Fruit fly (Drosophila melanogaster): Measurements from ENCODE around the gene mRpL22.
A peak's percentile ranks its signal among the peaks of the same experiment; 100 is the strongest.

The mRpL22 gene

DNA sequence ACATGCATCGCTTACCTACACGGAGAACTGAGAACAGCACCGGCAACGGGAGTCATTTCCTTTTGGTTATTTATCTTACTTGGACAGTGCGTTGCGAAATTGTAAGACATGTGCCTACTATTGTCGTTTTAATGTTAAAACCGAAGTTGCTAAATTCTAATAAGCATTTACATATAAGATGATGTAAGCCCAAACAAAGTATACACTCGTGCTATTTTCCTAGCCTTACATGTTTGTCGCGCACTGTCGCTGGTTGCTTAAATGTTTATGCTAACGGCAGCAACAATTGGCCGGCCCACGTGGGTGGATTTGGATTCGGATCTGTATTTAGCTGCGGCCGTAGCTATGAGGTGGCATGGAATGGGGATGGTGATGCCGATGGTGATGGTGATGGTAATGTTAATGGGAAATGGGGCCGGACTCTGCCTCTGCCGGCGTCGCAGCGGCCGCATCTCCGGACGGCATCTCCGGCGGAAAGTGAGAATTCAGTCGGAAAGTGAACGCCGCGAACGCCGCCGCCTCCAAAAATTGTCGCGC lies 27.5 kb downstream of the mRpL22 start, which contains the start of gene CG4829 (continued):
- TF ChIP-seq Hr39 (optimal IDR thresholded peaks at IDR 0.05) (no peak), CG31441 (GFP tag; IDR thresholded peaks at IDR 0.05) (peak; percentile 93), az2 (GFP tag; optimal IDR thresholded peaks at IDR 0.05) (peak; percentile 82), ttk (GFP tag; IDR thresholded peaks at IDR 0.05) (peak; percentile 84), hb (GFP tag; IDR thresholded peaks at IDR 0.05; ENCODE audit: partially characterized antibody) (no peak), Hey (tag; optimal IDR thresholded peaks at IDR 0.05) (peak; percentile 66), Atf3 (GFP tag; optimal IDR thresholded peaks at IDR 0.05) (peak; percentile 80), chn (GFP tag; optimal IDR thresholded peaks at IDR 0.05) (peak; percentile 81)

DNA sequence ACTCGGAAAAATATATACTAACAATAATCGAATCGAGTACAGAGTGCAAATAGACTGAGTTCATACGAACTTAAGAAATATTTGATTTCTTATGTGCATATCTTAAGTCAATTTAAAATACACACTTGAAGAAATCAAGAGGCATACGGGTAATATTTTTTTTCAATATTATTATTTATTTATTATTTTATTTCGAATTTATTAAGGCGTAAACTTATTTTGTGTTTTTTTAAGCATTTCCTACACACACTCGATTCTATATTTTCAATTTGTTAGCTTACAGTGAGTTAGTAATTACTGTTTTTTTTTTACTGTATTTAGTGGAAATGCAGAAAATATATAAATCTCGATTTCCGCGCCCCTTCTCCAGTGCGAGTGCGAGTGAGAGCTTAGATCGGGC lies 29.5 kb downstream of the mRpL22 start:
- TF ChIP-seq CG17359 (tag; optimal IDR thresholded peaks at IDR 0.05) (peak; percentile 43), wek (GFP tag; optimal IDR thresholded peaks at IDR 0.05) (no peak), dan (GFP tag; IDR thresholded peaks at IDR 0.05) (no peak), da (GFP tag; optimal IDR thresholded peaks at IDR 0.05) (no peak), CG8388 (GFP tag; optimal IDR thresholded peaks at IDR 0.05) (no peak), prd (optimal IDR thresholded peaks at IDR 0.05) (no peak), prd (GFP tag; IDR thresholded peaks at IDR 0.05) (0 out of 3 replicates have a peak, but pooled peaks have one; percentile 33), vnd (GFP tag; IDR thresholded peaks at IDR 0.05; ENCODE audit: partially characterized antibody) (no peak), CG12104 (GFP tag; optimal IDR thresholded peaks at IDR 0.05) (no peak), Blimp-1 (GFP tag; optimal IDR thresholded peaks at IDR 0.05) (peak; percentile 33), fd96Cb (tag; optimal IDR thresholded peaks at IDR 0.05) (peak; percentile 36), oc (tag; optimal IDR thresholded peaks at IDR 0.05) (no peak), hth (optimal IDR thresholded peaks at IDR 0.05) (no peak), CG31388 (GFP tag; optimal IDR thresholded peaks at IDR 0.05) (no peak), CG43689 (GFP tag; IDR thresholded peaks at IDR 0.05) (no peak), Ssrp (tag; optimal IDR thresholded peaks at IDR 0.05) (peak; percentile 9), CG12391 (tag; optimal IDR thresholded peaks at IDR 0.05) (peak; percentile 43), CG11504 (tag; optimal IDR thresholded peaks at IDR 0.05) (peak; percentile 67), seq (GFP tag; IDR thresholded peaks at IDR 0.05) (0 out of 2 replicates have a peak, but pooled peaks have one; percentile 15), Lpt (GFP tag; optimal IDR thresholded peaks at IDR 0.05) (no peak), CG12659 (GFP tag; optimal IDR thresholded peaks at IDR 0.05) (peak; percentile 24), CG4424 (GFP tag; optimal IDR thresholded peaks at IDR 0.05) (peak; percentile 4), pan (optimal IDR thresholded peaks at IDR 0.05) (no peak), pan (GFP tag; optimal IDR thresholded peaks at IDR 0.05 in 1 of 2, IDR thresholded peaks at IDR 0.05 in 1 of 2) (peak in 1 of 2 experiments; percentile 39), tx (GFP tag; optimal IDR thresholded peaks at IDR 0.05) (no peak), nmo (GFP tag; optimal IDR thresholded peaks at IDR 0.05) (peak; percentile 48), CG8478 (optimal IDR thresholded peaks at IDR 0.05) (no peak), CG42726 (GFP tag; IDR thresholded peaks at IDR 0.05; ENCODE audit: partially characterized antibody) (no peak), CG7556 (GFP tag; optimal IDR thresholded peaks at IDR 0.05) (peak; percentile 17), ERR (GFP tag; optimal IDR thresholded peaks at IDR 0.05) (no peak), en (GFP tag; optimal IDR thresholded peaks at IDR 0.05) (no peak), Sry-β (GFP tag; optimal IDR thresholded peaks at IDR 0.05) (no peak), CG15269 (tag; optimal IDR thresholded peaks at IDR 0.05) (peak; percentile 49), CG13894 (tag; optimal IDR thresholded peaks at IDR 0.05) (no peak), phol (tag; optimal IDR thresholded peaks at IDR 0.05) (peak; percentile 39), BEAF-32 (GFP tag; optimal IDR thresholded peaks at IDR 0.05) (no peak), ab (GFP tag; optimal IDR thresholded peaks at IDR 0.05) (no peak), CG6854 (GFP tag; optimal IDR thresholded peaks at IDR 0.05) (no peak), CG8924 (tag; optimal IDR thresholded peaks at IDR 0.05) (peak; percentile 14), Asciz (GFP tag; optimal IDR thresholded peaks at IDR 0.05) (peak; percentile 3), CG4730 (GFP tag; IDR thresholded peaks at IDR 0.05) (no peak), hbn (GFP tag; IDR thresholded peaks at IDR 0.05; ENCODE audit: partially characterized antibody) (no peak)

Data from whole organism, embryonic.